Fruit fly (Drosophila melanogaster) Kc167 (cell line): Measurements from ENCODE around the gene Non2.

Experiments
- Myc ChIP-seq: fragments of >200 bp; optimal IDR thresholded peaks from 2 replicates; lab custom pipeline; 2017; ENCODE audit warnings: missing external identifiers
- insv ChIP-seq: fragments of >200 bp; optimal IDR thresholded peaks from 3 replicates; lab custom pipeline; 2018; ENCODE audit warnings: missing external identifiers
- psq ChIP-seq: fragments of >200 bp; optimal IDR thresholded peaks from 2 replicates; lab custom pipeline; 2017; ENCODE audit warnings: missing external identifiers
- ttk ChIP-seq: sonication (Bioruptor generic); optimal IDR thresholded peaks from 2 replicates; lab custom pipeline; 2017; ENCODE audit warnings: missing external identifiers

- no peak for TF ChIP-seq Myc (lab: Kevin White, UChicago)
- TF ChIP-seq insv (lab: Kevin White, UChicago): no peak
- no peak for TF ChIP-seq psq
- no peak for TF ChIP-seq ttk
Measured at dm6 chr3L:2780711-2781110, 13.9 kb downstream of the Non2 start, which contains the start of gene mRpS35.
